Worm (Caenorhabditis elegans): Measurements from ENCODE around the gene srp-1.
A peak's percentile ranks its signal among the peaks of the same experiment; 100 is the strongest.

DNA sequence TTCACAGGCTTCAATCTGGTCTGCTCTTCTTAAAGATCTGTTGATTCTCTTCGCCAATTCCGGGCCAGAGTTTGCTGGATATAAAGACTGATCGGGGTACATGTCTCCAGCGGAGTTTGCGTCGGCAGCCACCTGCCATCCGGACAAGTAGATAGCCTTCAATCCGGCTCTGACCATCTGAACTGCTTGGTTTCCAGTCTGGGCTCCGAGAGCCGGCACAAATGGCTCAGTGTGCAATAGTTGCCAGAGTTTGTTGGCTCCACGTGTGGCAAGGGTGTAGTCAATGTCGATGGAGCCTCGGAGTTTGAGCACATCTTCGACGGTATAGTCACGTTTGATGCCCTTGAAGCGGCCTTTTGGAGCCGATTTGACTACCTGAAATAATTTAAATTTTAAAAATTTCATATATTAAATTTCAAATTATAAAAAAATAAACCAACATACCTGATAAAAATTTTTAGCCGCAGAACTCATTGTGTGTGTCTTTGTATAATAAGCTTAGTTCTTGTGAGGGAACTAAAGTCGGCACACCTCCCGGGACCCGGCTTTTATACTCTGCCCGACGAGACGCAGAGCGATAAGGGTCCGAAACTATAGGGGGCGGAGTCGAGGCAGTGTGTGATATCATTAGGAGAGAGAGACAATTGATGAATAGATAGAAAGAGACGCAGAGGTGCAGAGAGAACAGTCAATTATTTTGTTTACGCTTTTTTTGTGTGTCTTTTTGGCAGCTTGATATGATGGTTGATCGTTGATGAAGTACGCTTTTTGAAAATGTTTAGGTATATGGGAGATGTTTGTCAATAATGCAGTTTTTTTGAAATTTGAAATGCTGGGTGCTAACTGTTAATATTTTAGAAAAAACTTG lies 25.4 kb upstream of the srp-1 start, which contains the start of the genes icl-1 and srh-2:
- TF ChIP-seq ztf-11 (tag; optimal IDR thresholded peaks at IDR 0.05), result no peak
- peak; percentile 36 for TF ChIP-seq nhr-11 (tag; optimal IDR thresholded peaks at IDR 0.05)
- no peak for TF ChIP-seq lin-13 (GFP tag; optimal IDR thresholded peaks at IDR 0.05)

All from whole organism, L4 larva.